Fruit fly (Drosophila melanogaster) whole organism: ENCODE results near the gene CG6763.

ENCODE experiments used
- CG8478 ChIP-seq: fragments of >200 bp; optimal IDR thresholded peaks from 2 replicates; lab custom pipeline; 2018; ENCODE audit warnings: inconsistent platforms
- Dll ChIP-seq: fragments of >200 bp; optimal IDR thresholded peaks from 2 replicates; lab custom pipeline; 2017
- EcR ChIP-seq, 2 experiments: fragments of >200 bp; optimal IDR thresholded peaks; 2 replicates each; lab custom pipeline; 2017; ENCODE audit warnings: missing biosample characterization in 2 of 2, missing genetic modification characterization in 2 of 2, missing genetic modification reagents in 2 of 2
- pan ChIP-seq: fragments of >200 bp; optimal IDR thresholded peaks from 2 replicates; lab custom pipeline; 2017
- psq ChIP-seq: fragments of >200 bp; optimal IDR thresholded peaks from 2 replicates; lab custom pipeline; 2017
- usp ChIP-seq: fragments of >200 bp; optimal IDR thresholded peaks from 2 replicates; lab custom pipeline; 2017; ENCODE audit warnings: missing biosample characterization, missing genetic modification characterization, mixed read lengths

dm6 chr3R:23334036-23334744, 50.4 kb downstream of the CG6763 start:
- no peak for TF ChIP-seq pan
- TF ChIP-seq psq (lab: Kevin White, UChicago): no peak
- TF ChIP-seq EcR (GFP tag; optimal IDR thresholded peaks at IDR 0.05; lab: Kevin White, UChicago): no peak
- no peak for TF ChIP-seq usp
- TF ChIP-seq CG8478: no peak
- TF ChIP-seq Dll: peak; percentile 95
